Worm (Caenorhabditis elegans) whole organism, L2 larva: Measurements from ENCODE around the gene srsx-31.
"Not testable (repeated sequence)": the region's sequence is repeated elsewhere in the genome, so short reads cannot be mapped to it uniquely, and the experiment has no call there.

Experiments
- C34F6.9 ChIP-seq: fragments of 150-350 bp; optimal IDR thresholded peaks from 2 replicates; lab custom pipeline; 2014; ENCODE audit warnings: missing biosample characterization, missing genetic modification characterization
- F13H6.1 ChIP-seq: sonication (generic microtip); optimal IDR thresholded peaks from 2 replicates; lab custom pipeline; 2016; ENCODE audit warnings: missing genetic modification characterization, missing compliant biosample characterization
- R02D3.7 ChIP-seq: fragments of 150-350 bp; optimal IDR thresholded peaks from 2 replicates; lab custom pipeline; 2014; ENCODE audit warnings: missing biosample characterization, missing genetic modification characterization
- Y55F3AM.14 ChIP-seq: fragments of 200-800 bp; sonication (Bioruptor generic); optimal IDR thresholded peaks from 2 replicates; lab custom pipeline; 2018; ENCODE audit warnings: mild to moderate bottlenecking, missing genetic modification characterization, missing compliant biosample characterization
- ZK546.5 ChIP-seq: sonication (generic microtip); optimal IDR thresholded peaks from 2 replicates; lab custom pipeline; 2017; ENCODE audit warnings: missing biosample characterization, missing genetic modification characterization
- alr-1 ChIP-seq: fragments of 150-350 bp; optimal IDR thresholded peaks from 2 replicates; lab custom pipeline; 2014; ENCODE audit warnings: missing biosample characterization, missing genetic modification characterization
- blmp-1 ChIP-seq: sonication (generic microtip); optimal IDR thresholded peaks from 2 replicates; lab custom pipeline; 2017; ENCODE audit warnings: missing genetic modification characterization, mild to moderate bottlenecking, missing compliant biosample characterization, antibody characterized with exemption, moderate library complexity; ENCODE audit not compliant: insufficient read depth
- ceh-16 ChIP-seq: fragments of 150-350 bp; optimal IDR thresholded peaks from 2 replicates; lab custom pipeline; 2014; ENCODE audit warnings: missing biosample characterization, missing genetic modification characterization
- ceh-82 ChIP-seq: fragments of 150-350 bp; optimal IDR thresholded peaks from 2 replicates; lab custom pipeline; 2014; ENCODE audit warnings: missing biosample characterization, missing genetic modification characterization
- egl-27 ChIP-seq: sonication (generic microtip); optimal IDR thresholded peaks from 3 replicates; lab custom pipeline; 2017; ENCODE audit warnings: missing biosample characterization, missing genetic modification reagents, missing genetic modification characterization
- elt-1 ChIP-seq: fragments of 150-350 bp; optimal IDR thresholded peaks from 2 replicates; lab custom pipeline; 2014; ENCODE audit warnings: missing biosample characterization, missing genetic modification characterization
- elt-3 ChIP-seq: sonication (generic microtip); optimal IDR thresholded peaks from 2 replicates; lab custom pipeline; 2017; ENCODE audit warnings: missing biosample characterization, missing genetic modification characterization
- gmeb-1 ChIP-seq: fragments of 150-350 bp; optimal IDR thresholded peaks from 2 replicates; lab custom pipeline; 2014; ENCODE audit warnings: missing biosample characterization, missing genetic modification characterization
- lin-11 ChIP-seq: fragments of 150-350 bp; sonication (generic microtip); optimal IDR thresholded peaks from 2 replicates; lab custom pipeline; 2014; ENCODE audit warnings: missing biosample characterization, missing genetic modification characterization, inconsistent platforms, mixed read lengths
- lin-13 ChIP-seq: fragments of 150-350 bp; optimal IDR thresholded peaks from 2 replicates; lab custom pipeline; 2014; ENCODE audit warnings: missing biosample characterization, missing genetic modification reagents, missing genetic modification characterization
- lin-39 ChIP-seq: fragments of 150-350 bp; optimal IDR thresholded peaks from 2 replicates; lab custom pipeline; 2014; ENCODE audit warnings: missing biosample characterization, missing genetic modification reagents, missing genetic modification characterization
- lsy-2 ChIP-seq, 2 experiments: fragments of 150-350 bp in 1 of 2; sonication (generic microtip) in 1 of 2; optimal IDR thresholded peaks; 2 replicates each; lab custom pipeline; 2014 to 2017; ENCODE audit warnings: missing biosample characterization in 2 of 2, missing genetic modification characterization in 2 of 2
- mdl-1 ChIP-seq, 2 experiments: fragments of 150-350 bp in 1 of 2; sonication (generic microtip) in 1 of 2; optimal IDR thresholded peaks; 2 replicates each; lab custom pipeline; 2017; ENCODE audit warnings: missing biosample characterization in 2 of 2, missing genetic modification characterization in 2 of 2
- nhr-10 ChIP-seq: sonication (generic microtip); optimal IDR thresholded peaks from 2 replicates; lab custom pipeline; 2017; ENCODE audit warnings: missing biosample characterization, missing genetic modification characterization
- nhr-11 ChIP-seq: fragments of 150-350 bp; optimal IDR thresholded peaks from 2 replicates; lab custom pipeline; 2014; ENCODE audit warnings: missing biosample characterization, missing genetic modification characterization
- nhr-21 ChIP-seq: fragments of 150-350 bp; optimal IDR thresholded peaks from 2 replicates; lab custom pipeline; 2014; ENCODE audit warnings: missing biosample characterization, missing genetic modification characterization
- nhr-23 ChIP-seq: fragments of 150-350 bp; optimal IDR thresholded peaks from 2 replicates; lab custom pipeline; 2014; ENCODE audit warnings: missing biosample characterization, missing genetic modification reagents, missing genetic modification characterization
- nhr-237 ChIP-seq: fragments of 150-350 bp; optimal IDR thresholded peaks from 2 replicates; lab custom pipeline; 2014; ENCODE audit warnings: missing biosample characterization, missing genetic modification characterization
- nhr-25 ChIP-seq: fragments of 150-350 bp; sonication (generic microtip); optimal IDR thresholded peaks from 3 replicates; lab custom pipeline; 2014; ENCODE audit warnings: missing biosample characterization, missing genetic modification characterization
- nhr-6 ChIP-seq: fragments of 150-350 bp; optimal IDR thresholded peaks from 2 replicates; lab custom pipeline; 2014; ENCODE audit warnings: missing biosample characterization, missing genetic modification characterization
- peb-1 ChIP-seq: fragments of 150-350 bp; optimal IDR thresholded peaks from 2 replicates; lab custom pipeline; 2014; ENCODE audit warnings: missing biosample characterization, missing genetic modification characterization
- skn-1 ChIP-seq: sonication (generic microtip); optimal IDR thresholded peaks from 2 replicates; lab custom pipeline; 2017; ENCODE audit warnings: missing biosample characterization, missing genetic modification characterization
- sma-3 ChIP-seq: sonication (generic microtip); optimal IDR thresholded peaks from 2 replicates; lab custom pipeline; 2016; ENCODE audit warnings: missing genetic modification reagents, missing genetic modification characterization, missing compliant biosample characterization
- sma-9 ChIP-seq, 2 experiments: fragments of 150-350 bp in 1 of 2; sonication (generic microtip) in 1 of 2; optimal IDR thresholded peaks; 2 replicates each; lab custom pipeline; 2014 to 2016; ENCODE audit warnings: missing genetic modification characterization in 2 of 2, mild to moderate bottlenecking in 1 of 2, missing biosample characterization in 1 of 2, missing compliant biosample characterization in 1 of 2, missing genetic modification reagents in 1 of 2, moderate library complexity in 1 of 2
- snpc-4 ChIP-seq: fragments of 150-350 bp; optimal IDR thresholded peaks from 2 replicates; lab custom pipeline; 2014; ENCODE audit warnings: missing biosample characterization, missing genetic modification characterization
- unc-39 ChIP-seq: fragments of 150-350 bp; optimal IDR thresholded peaks from 2 replicates; lab custom pipeline; 2014; ENCODE audit warnings: missing biosample characterization, missing genetic modification characterization
- unc-55 ChIP-seq: fragments of 150-350 bp; sonication (generic microtip); optimal IDR thresholded peaks from 3 replicates; lab custom pipeline; 2014; ENCODE audit warnings: missing biosample characterization, missing genetic modification reagents, missing genetic modification characterization
- zag-1 ChIP-seq: fragments of 150-350 bp; optimal IDR thresholded peaks from 2 replicates; lab custom pipeline; 2014; ENCODE audit warnings: missing biosample characterization, missing genetic modification characterization
- ztf-1 ChIP-seq: fragments of 200-800 bp; sonication (Bioruptor generic); conservative IDR thresholded peaks from 2 replicates; pipeline ENCODE4 v1.3.6; 2022; ENCODE audit warnings: missing genetic modification characterization, missing compliant biosample characterization
- ztf-11 ChIP-seq: sonication (generic microtip); optimal IDR thresholded peaks from 2 replicates; lab custom pipeline; 2017; ENCODE audit warnings: missing biosample characterization, missing genetic modification characterization
- ztf-4 ChIP-seq: fragments of 150-350 bp; optimal IDR thresholded peaks from 2 replicates; lab custom pipeline; 2014; ENCODE audit warnings: missing biosample characterization, missing genetic modification characterization

The srsx-31 gene

ce11 chrV:11292682-11293081, 37.8 kb upstream of the srsx-31 start:
- no peak for TF ChIP-seq nhr-6 (tag; lab: Kevin White, UChicago)
- no peak for TF ChIP-seq ceh-16
- no peak for TF ChIP-seq nhr-21 (tag; lab: Kevin White, UChicago)

ce11 chrV:11290888-11291287, 36.0 kb upstream of the srsx-31 start, which contains the start of gene C03E10.1:
C03E10.1 (plus strand) TSS chrV:11291188.
- TF ChIP-seq peb-1 (tag; lab: Kevin White, UChicago) (no peak), lin-13 (GFP tag; lab: Kevin White, UChicago) (no peak), ztf-11 (no peak), nhr-237 (tag; lab: Kevin White, UChicago) (no peak), R02D3.7 (tag; lab: Kevin White, UChicago) (no peak), lin-11 (no peak), skn-1 (no peak), F13H6.1 (tag; lab: Kevin White, UChicago) (no peak), egl-27 (no peak), nhr-25 (tag; lab: Kevin White, UChicago) (no peak), ceh-82 (tag; lab: Kevin White, UChicago) (no peak), elt-1 (tag; lab: Kevin White, UChicago) (no peak)

ce11 chrV:11286114-11286513, 31.2 kb upstream of the srsx-31 start, which contains the start of gene C03E10.3:
C03E10.3 (plus strand) TSS chrV:11286414.
- not testable (repeated sequence) for TF ChIP-seq nhr-23; gmeb-1 (tag; lab: Kevin White, UChicago); skn-1

- TF ChIP-seq ceh-82 (tag; lab: Kevin White, UChicago) (no peak), R02D3.7 (tag; lab: Kevin White, UChicago) (no peak), Y55F3AM.14 (GFP tag; lab: Kevin White, UChicago) (no peak), zag-1 (tag; lab: Kevin White, UChicago) (no peak), nhr-23 (no peak), nhr-25 (tag; lab: Kevin White, UChicago) (no peak), nhr-237 (tag; lab: Kevin White, UChicago) (no peak), C34F6.9 (tag; lab: Kevin White, UChicago) (no peak), nhr-21 (tag; lab: Kevin White, UChicago) (no peak), unc-39 (tag; lab: Kevin White, UChicago) (no peak), nhr-10 (tag; lab: Kevin White, UChicago) (no peak), ztf-11 (no peak), peb-1 (tag; lab: Kevin White, UChicago) (no peak), elt-1 (tag; lab: Kevin White, UChicago) (no peak), snpc-4 (tag; lab: Kevin White, UChicago) (no peak), blmp-1 (tag; lab: Kevin White, UChicago) (no peak)
These were observed 27.4 kb upstream of the srsx-31 start, which contains the start of gene gly-20 for ce11 chrV:11282272-11282671. gly-20 (plus strand) TSS chrV:11282572.

ce11 chrV:11281414-11282209, 26.7 kb upstream of the srsx-31 start:
- TF ChIP-seq unc-55 (GFP tag; lab: Kevin White, UChicago) (peak; percentile 11), Y55F3AM.14 (GFP tag; lab: Kevin White, UChicago) (no peak), nhr-25 (tag; lab: Kevin White, UChicago) (no peak), elt-1 (tag; lab: Kevin White, UChicago) (no peak), C34F6.9 (tag; lab: Kevin White, UChicago) (peak; percentile 26), ZK546.5 (tag; lab: Kevin White, UChicago) (no peak), nhr-21 (tag; lab: Kevin White, UChicago) (peak; percentile 5), lsy-2 (tag; optimal IDR thresholded peaks at IDR 0.05; lab: Kevin White, UChicago) (peak in 1 of 2 experiments; percentile 25), sma-9 (GFP tag; optimal IDR thresholded peaks at IDR 0.05; lab: Kevin White, UChicago) (peak; percentile 30), sma-9 (tag; optimal IDR thresholded peaks at IDR 0.05; lab: Kevin White, UChicago) (no peak)

- TF ChIP-seq alr-1: no peak
- no peak for TF ChIP-seq ceh-16
- TF ChIP-seq egl-27: no peak
- TF ChIP-seq ztf-1 (GFP tag; lab: Robert Waterston, UW): no peak
- no peak for TF ChIP-seq blmp-1 (tag; lab: Kevin White, UChicago)
- TF ChIP-seq sma-3: no peak
- TF ChIP-seq R02D3.7 (tag; lab: Kevin White, UChicago): no peak
- no peak for TF ChIP-seq lsy-2 (tag; optimal IDR thresholded peaks at IDR 0.05; lab: Kevin White, UChicago)
- TF ChIP-seq nhr-21 (tag; lab: Kevin White, UChicago): no peak
- TF ChIP-seq mdl-1 (tag; optimal IDR thresholded peaks at IDR 0.05; lab: Kevin White, UChicago): no peak
- no peak for TF ChIP-seq ztf-4 (tag; lab: Kevin White, UChicago)
- TF ChIP-seq elt-3 (tag; lab: Kevin White, UChicago): no peak
- no peak for TF ChIP-seq peb-1 (tag; lab: Kevin White, UChicago)
- TF ChIP-seq nhr-11 (tag; lab: Kevin White, UChicago): no peak
- TF ChIP-seq lin-39 (tag; lab: Kevin White, UChicago): no peak
These were observed 24.7 kb upstream of the srsx-31 start for ce11 chrV:11279564-11279963.
